Worm (Caenorhabditis elegans) whole organism, midembryonic: Measurements from ENCODE around the gene F41G3.3.
A peak's percentile ranks its signal among the peaks of the same experiment; 100 is the strongest.

Experiments
- T22C8.4 ChIP-seq: fragments of 200-800 bp; sonication (Bioruptor generic); IDR thresholded peaks from 2 replicates; pipeline ENCODE4 v1.3.6; 2022; ENCODE audit warnings: missing genetic modification characterization, missing compliant biosample characterization
- cog-1 ChIP-seq: sonication (generic microtip); optimal IDR thresholded peaks from 2 replicates; lab custom pipeline; 2016; ENCODE audit warnings: missing genetic modification characterization, missing compliant biosample characterization
- flt-1 ChIP-seq: fragments of 200-800 bp; sonication (Bioruptor generic); IDR thresholded peaks from 2 replicates; pipeline ENCODE4 v1.3.6; 2022; ENCODE audit warnings: missing genetic modification characterization, missing compliant biosample characterization
- klf-2 ChIP-seq: fragments of 200-800 bp; sonication (Bioruptor generic); conservative IDR thresholded peaks from 2 replicates; pipeline ENCODE4 v1.3.6; 2022; ENCODE audit warnings: missing genetic modification reagents, missing genetic modification characterization, missing compliant biosample characterization
- med-1 ChIP-seq: sonication (generic microtip); optimal IDR thresholded peaks from 2 replicates; lab custom pipeline; 2017; ENCODE audit warnings: missing genetic modification characterization, mild to moderate bottlenecking, missing compliant biosample characterization, antibody characterized with exemption, missing genetic modification reagents; ENCODE audit not compliant: insufficient read depth
- ref-1 ChIP-seq: fragments of 200-800 bp; sonication (Bioruptor generic); conservative IDR thresholded peaks from 2 replicates; pipeline ENCODE4 v1.3.6; 2022; ENCODE audit warnings: missing genetic modification reagents, missing genetic modification characterization, missing compliant biosample characterization
- tab-1 ChIP-seq: fragments of 200-800 bp; sonication (Bioruptor generic); IDR thresholded peaks from 2 replicates; pipeline ENCODE4 v1.3.6; 2022; ENCODE audit warnings: missing genetic modification characterization, missing compliant biosample characterization
- ztf-23 ChIP-seq: fragments of 200-800 bp; sonication (Bioruptor generic); IDR thresholded peaks from 2 replicates; pipeline ENCODE4 v1.3.6; 2022; ENCODE audit warnings: missing genetic modification reagents, missing genetic modification characterization, missing compliant biosample characterization
- ztf-29 ChIP-seq: fragments of 200-800 bp; sonication (Bioruptor generic); IDR thresholded peaks from 2 replicates; pipeline ENCODE4 v1.3.6; 2022; ENCODE audit warnings: missing genetic modification reagents, missing genetic modification characterization, missing compliant biosample characterization

F41G3.3 gene

ce11 chrII:6779104-6779503 is 22.8 kb downstream of the F41G3.3 start, which contains the start of gene T13C2.7:
TSS of gene T13C2.7 (plus strand) at chrII:6779404.
- TF ChIP-seq ref-1 (GFP tag; lab: Robert Waterston, UW) (no peak), cog-1 (tag; lab: Kevin White, UChicago) (no peak)

- no peak for TF ChIP-seq cog-1 (tag; lab: Kevin White, UChicago)
- no peak for TF ChIP-seq tab-1 (GFP tag; lab: Robert Waterston, UW)
- no peak for TF ChIP-seq flt-1 (GFP tag; lab: Robert Waterston, UW)
- TF ChIP-seq ref-1 (GFP tag; lab: Robert Waterston, UW) = no peak
- TF ChIP-seq klf-2 (GFP tag; lab: Robert Waterston, UW) = no peak
- no peak for TF ChIP-seq ztf-23 (GFP tag; lab: Robert Waterston, UW)
- no peak for TF ChIP-seq ztf-29 (GFP tag; lab: Robert Waterston, UW)
- no peak for TF ChIP-seq med-1 (GFP tag; lab: Kevin White, UChicago)
- TF ChIP-seq T22C8.4 (GFP tag; lab: Robert Waterston, UW) = no peak
These were observed 24.9 kb downstream of the F41G3.3 start for ce11 chrII:6781231-6781630.

- TF ChIP-seq ztf-23 (GFP tag; lab: Robert Waterston, UW) = no peak
- TF ChIP-seq cog-1 (tag; lab: Kevin White, UChicago) = no peak
- no peak for TF ChIP-seq tab-1 (GFP tag; lab: Robert Waterston, UW)
- no peak for TF ChIP-seq ref-1 (GFP tag; lab: Robert Waterston, UW)
- no peak for TF ChIP-seq ztf-29 (GFP tag; lab: Robert Waterston, UW)
- no peak for TF ChIP-seq T22C8.4 (GFP tag; lab: Robert Waterston, UW)
- no peak for TF ChIP-seq klf-2 (GFP tag; lab: Robert Waterston, UW)
- no peak for TF ChIP-seq med-1 (GFP tag; lab: Kevin White, UChicago)
- no peak for TF ChIP-seq flt-1 (GFP tag; lab: Robert Waterston, UW)
These were observed 25.7 kb downstream of the F41G3.3 start for ce11 chrII:6781983-6782382.

ce11 chrII:6782738-6783163 is 26.4 kb downstream of the F41G3.3 start:
- no peak for TF ChIP-seq tab-1 (GFP tag; lab: Robert Waterston, UW)
- TF ChIP-seq ref-1 (GFP tag; lab: Robert Waterston, UW) = no peak
- no peak for TF ChIP-seq med-1 (GFP tag; lab: Kevin White, UChicago)
- TF ChIP-seq flt-1 (GFP tag; lab: Robert Waterston, UW) = no peak
- no peak for TF ChIP-seq klf-2 (GFP tag; lab: Robert Waterston, UW)
- no peak for TF ChIP-seq cog-1 (tag; lab: Kevin White, UChicago)
- no peak for TF ChIP-seq T22C8.4 (GFP tag; lab: Robert Waterston, UW)
- TF ChIP-seq ztf-23 (GFP tag; lab: Robert Waterston, UW) = no peak
- no peak for TF ChIP-seq ztf-29 (GFP tag; lab: Robert Waterston, UW)

- TF ChIP-seq ztf-23 (GFP tag; lab: Robert Waterston, UW) = no peak
These were observed 27.1 kb downstream of the F41G3.3 start, which contains the start of gene gldi-2 for ce11 chrII:6783377-6783829. TSS of gene gldi-2 (plus strand) at chrII:6783427.

- TF ChIP-seq ztf-23 (GFP tag; lab: Robert Waterston, UW) (no peak), ztf-29 (GFP tag; lab: Robert Waterston, UW) (no peak), T22C8.4 (GFP tag; lab: Robert Waterston, UW) (no peak), tab-1 (GFP tag; lab: Robert Waterston, UW) (no peak), ref-1 (GFP tag; lab: Robert Waterston, UW) (no peak), med-1 (GFP tag; lab: Kevin White, UChicago) (no peak), klf-2 (GFP tag; lab: Robert Waterston, UW) (no peak), flt-1 (GFP tag; lab: Robert Waterston, UW) (no peak), cog-1 (tag; lab: Kevin White, UChicago) (no peak)
These were observed 32.5 kb downstream of the F41G3.3 start, which contains the start of gene T13C2.3 for ce11 chrII:6788672-6789298. TSS of gene T13C2.3 (plus strand) at chrII:6789248.

- no peak for TF ChIP-seq cog-1 (tag; lab: Kevin White, UChicago)
- no peak for TF ChIP-seq T22C8.4 (GFP tag; lab: Robert Waterston, UW)
- TF ChIP-seq tab-1 (GFP tag; lab: Robert Waterston, UW) = no peak
- no peak for TF ChIP-seq med-1 (GFP tag; lab: Kevin White, UChicago)
- TF ChIP-seq klf-2 (GFP tag; lab: Robert Waterston, UW) = no peak
- TF ChIP-seq ztf-29 (GFP tag; lab: Robert Waterston, UW) = no peak
- TF ChIP-seq flt-1 (GFP tag; lab: Robert Waterston, UW) = no peak
- no peak for TF ChIP-seq ref-1 (GFP tag; lab: Robert Waterston, UW)
- no peak for TF ChIP-seq ztf-23 (GFP tag; lab: Robert Waterston, UW)
These were observed 35.6 kb downstream of the F41G3.3 start, which contains the start of gene T13C2.2 for ce11 chrII:6791891-6792290. TSS of gene T13C2.2 (plus strand) at chrII:6792191.

ce11 chrII:6797771-6798440 is 41.6 kb downstream of the F41G3.3 start:
- TF ChIP-seq flt-1 (GFP tag; lab: Robert Waterston, UW) = peak; percentile 42; the same call in 1 of the 2 replicates

ce11 chrII:6800104-6800711 is 43.9 kb downstream of the F41G3.3 start, which contains the start of gene F31E8.4:
TSS of gene F31E8.4 (minus strand) at chrII:6800154.
- TF ChIP-seq tab-1 (GFP tag; lab: Robert Waterston, UW) (0 out of 2 replicates have a peak, but pooled peaks have one; percentile 23), klf-2 (GFP tag; lab: Robert Waterston, UW) (no peak), ztf-23 (GFP tag; lab: Robert Waterston, UW) (no peak), flt-1 (GFP tag; lab: Robert Waterston, UW) (no peak), ref-1 (GFP tag; lab: Robert Waterston, UW) (no peak), ztf-29 (GFP tag; lab: Robert Waterston, UW) (no peak)
